Worm (Caenorhabditis elegans) whole organism, L4 larva: ENCODE results near the gene adbp-1.

Experiments used
- F26F4.8 ChIP-seq: fragments of 200-800 bp; sonication (Bioruptor generic); conservative IDR thresholded peaks from 2 replicates; pipeline ENCODE4 v1.3.6; 2022; ENCODE audit warnings: missing genetic modification characterization, missing compliant biosample characterization
- F44E2.7 ChIP-seq: fragments of 200-800 bp; sonication (Bioruptor generic); IDR thresholded peaks from 2 replicates; pipeline ENCODE4 v2.1.2; 2022; ENCODE audit warnings: missing genetic modification characterization, missing compliant biosample characterization
- F49E8.2 ChIP-seq: sonication (generic microtip); optimal IDR thresholded peaks from 2 replicates; lab custom pipeline; 2016; ENCODE audit warnings: missing compliant biosample characterization, mild to moderate bottlenecking, missing genetic modification characterization, borderline replicate concordance
- Y75B8A.6 ChIP-seq: fragments of 200-800 bp; sonication (Bioruptor generic); IDR thresholded peaks from 2 replicates; pipeline ENCODE4 v1.3.6; 2022; ENCODE audit warnings: missing genetic modification reagents, missing genetic modification characterization, missing compliant biosample characterization
- aha-1 ChIP-seq: fragments of 150-350 bp; peaks from one replicate; lab custom pipeline; 2014; ENCODE audit warnings: missing biosample characterization, missing genetic modification characterization
- arid-1 ChIP-seq: fragments of 200-800 bp; sonication (Bioruptor generic); conservative IDR thresholded peaks from 2 replicates; pipeline ENCODE4 v1.3.6; 2022; ENCODE audit warnings: missing genetic modification reagents, missing genetic modification characterization, missing compliant biosample characterization
- ceh-20 ChIP-seq: fragments of 200-800 bp; sonication (Bioruptor generic); IDR thresholded peaks from 2 replicates; pipeline ENCODE4 v1.3.6; 2022; ENCODE audit warnings: missing genetic modification reagents, missing genetic modification characterization, missing compliant biosample characterization
- ceh-62 ChIP-seq: sonication (generic microtip); optimal IDR thresholded peaks from 2 replicates; lab custom pipeline; 2017; ENCODE audit warnings: missing biosample characterization, missing genetic modification characterization
- daf-16 ChIP-seq, 3 experiments: sonication (generic microtip); optimal IDR thresholded peaks; 2 replicates each; lab custom pipeline; 2016 to 2017; ENCODE audit warnings: missing genetic modification characterization in 3 of 3, missing genetic modification reagents in 3 of 3, mild to moderate bottlenecking in 2 of 3, missing compliant biosample characterization in 2 of 3, missing biosample characterization in 1 of 3, moderate library complexity in 1 of 3
- daf-8 ChIP-seq: fragments of 200-800 bp; sonication (Bioruptor generic); IDR thresholded peaks from 2 replicates; pipeline ENCODE4 v1.3.6; 2022; ENCODE audit warnings: missing genetic modification characterization, missing compliant biosample characterization
- dmd-6 ChIP-seq: fragments of 200-800 bp; sonication (Bioruptor generic); IDR thresholded peaks from 2 replicates; pipeline ENCODE4 v1.3.6; 2022; ENCODE audit warnings: missing genetic modification reagents, missing genetic modification characterization, missing compliant biosample characterization
- dmd-9 ChIP-seq: fragments of 200-800 bp; sonication (Bioruptor generic); IDR thresholded peaks from 2 replicates; pipeline ENCODE4 v1.3.6; 2022; ENCODE audit warnings: missing genetic modification reagents, missing genetic modification characterization, missing compliant biosample characterization
- dpl-1 ChIP-seq: fragments of 150-350 bp; optimal IDR thresholded peaks from 2 replicates; lab custom pipeline; 2014; ENCODE audit warnings: missing biosample characterization, missing genetic modification reagents, missing genetic modification characterization
- duxl-1 ChIP-seq: sonication (generic microtip); optimal IDR thresholded peaks from 2 replicates; lab custom pipeline; 2016; ENCODE audit warnings: mild to moderate bottlenecking, missing genetic modification characterization, moderate library complexity, missing compliant biosample characterization; ENCODE audit not compliant: poor library complexity
- dve-1 ChIP-seq: sonication (generic microtip); optimal IDR thresholded peaks from 2 replicates; lab custom pipeline; 2017; ENCODE audit warnings: antibody characterized with exemption, mild to moderate bottlenecking, missing genetic modification characterization, missing compliant biosample characterization; ENCODE audit not compliant: insufficient read depth
- egl-27 ChIP-seq: sonication (generic microtip); optimal IDR thresholded peaks from 3 replicates; lab custom pipeline; 2017; ENCODE audit warnings: missing biosample characterization, missing genetic modification reagents, missing genetic modification characterization
- fos-1 ChIP-seq: fragments of 150-350 bp; optimal IDR thresholded peaks from 2 replicates; lab custom pipeline; 2014; ENCODE audit warnings: missing biosample characterization, missing genetic modification characterization
- hif-1 ChIP-seq, 2 experiments: sonication (generic microtip); optimal IDR thresholded peaks; 2 replicates each; lab custom pipeline; 2016 to 2017; ENCODE audit warnings: missing compliant biosample characterization in 2 of 2, missing genetic modification characterization in 2 of 2, missing genetic modification reagents in 2 of 2, missing genotype in 2 of 2, mild to moderate bottlenecking in 1 of 2
- hlh-11 ChIP-seq: fragments of 200-800 bp; sonication (Bioruptor generic); optimal IDR thresholded peaks from 2 replicates; lab custom pipeline; 2018; ENCODE audit warnings: mild to moderate bottlenecking, missing genetic modification characterization, missing compliant biosample characterization
- hlh-30 ChIP-seq: sonication (generic microtip); optimal IDR thresholded peaks from 2 replicates; lab custom pipeline; 2017; ENCODE audit warnings: antibody characterized with exemption, mild to moderate bottlenecking, missing genetic modification characterization, missing compliant biosample characterization; ENCODE audit not compliant: insufficient read depth
- lin-1 ChIP-seq: fragments of 200-800 bp; sonication (Bioruptor generic); IDR thresholded peaks from 2 replicates; pipeline ENCODE4 v1.3.6; 2022; ENCODE audit warnings: missing genetic modification reagents, missing genetic modification characterization, missing compliant biosample characterization
- lin-13 ChIP-seq: fragments of 150-350 bp; optimal IDR thresholded peaks from 2 replicates; lab custom pipeline; 2014; ENCODE audit warnings: missing biosample characterization, missing genetic modification reagents, missing genetic modification characterization
- lin-29 ChIP-seq: fragments of 200-800 bp; sonication (Bioruptor generic); IDR thresholded peaks from 2 replicates; pipeline ENCODE4 v1.3.6; 2022; ENCODE audit warnings: missing genetic modification reagents, missing genetic modification characterization, missing compliant biosample characterization
- lin-38 ChIP-seq: fragments of 200-800 bp; sonication (Bioruptor generic); IDR thresholded peaks from 2 replicates; pipeline ENCODE4 v1.3.6; 2022; ENCODE audit warnings: missing genetic modification reagents, missing genetic modification characterization, missing compliant biosample characterization
- lir-3 ChIP-seq: sonication (generic microtip); optimal IDR thresholded peaks from 2 replicates; lab custom pipeline; 2016; ENCODE audit warnings: mild to moderate bottlenecking, missing genetic modification characterization, missing compliant biosample characterization
- lsy-2 ChIP-seq, 2 experiments: fragments of 150-350 bp in 1 of 2; sonication (generic microtip) in 1 of 2; optimal IDR thresholded peaks; 2 replicates each; lab custom pipeline; 2014 to 2017; ENCODE audit warnings: missing biosample characterization in 2 of 2, missing genetic modification characterization in 2 of 2
- madf-5 ChIP-seq, 2 experiments: fragments of 200-800 bp; sonication (Bioruptor generic); IDR thresholded peaks; 2 replicates each; pipeline ENCODE4 v1.3.6; 2022; ENCODE audit warnings: missing compliant biosample characterization in 2 of 2, missing genetic modification characterization in 2 of 2
- mep-1 ChIP-seq: fragments of 150-350 bp; sonication (generic microtip); optimal IDR thresholded peaks from 3 replicates; lab custom pipeline; 2014; ENCODE audit warnings: missing biosample characterization, missing genetic modification characterization
- mxl-3 ChIP-seq: fragments of 200-800 bp; sonication (Bioruptor generic); optimal IDR thresholded peaks from 2 replicates; lab custom pipeline; 2018; ENCODE audit warnings: mild to moderate bottlenecking, missing genetic modification characterization, missing compliant biosample characterization
- nhr-10 ChIP-seq: fragments of 150-350 bp; optimal IDR thresholded peaks from 2 replicates; lab custom pipeline; 2014; ENCODE audit warnings: missing biosample characterization, missing genetic modification characterization
- nhr-111 ChIP-seq: fragments of 200-800 bp; sonication (Bioruptor generic); optimal IDR thresholded peaks from 2 replicates; lab custom pipeline; 2018; ENCODE audit warnings: mild to moderate bottlenecking, missing genetic modification characterization, missing compliant biosample characterization
- nhr-25 ChIP-seq: sonication (generic microtip); optimal IDR thresholded peaks from 2 replicates; lab custom pipeline; 2017; ENCODE audit warnings: missing genetic modification characterization, mild to moderate bottlenecking, missing compliant biosample characterization, antibody characterized with exemption, moderate library complexity, borderline replicate concordance; ENCODE audit not compliant: insufficient read depth
- nhr-42 ChIP-seq: fragments of 200-800 bp; sonication (Bioruptor generic); IDR thresholded peaks from 2 replicates; pipeline ENCODE4 v1.3.6; 2022; ENCODE audit warnings: missing genetic modification characterization, missing compliant biosample characterization
- nhr-48 ChIP-seq: sonication (generic microtip); optimal IDR thresholded peaks from 2 replicates; lab custom pipeline; 2016; ENCODE audit warnings: mild to moderate bottlenecking, missing genetic modification characterization, missing compliant biosample characterization
- nhr-6 ChIP-seq: fragments of 150-350 bp; optimal IDR thresholded peaks from 2 replicates; lab custom pipeline; 2014; ENCODE audit warnings: missing biosample characterization, missing genetic modification characterization
- nhr-76 ChIP-seq: fragments of 150-350 bp; optimal IDR thresholded peaks from 2 replicates; lab custom pipeline; 2014; ENCODE audit warnings: missing biosample characterization, missing genetic modification characterization
- nhr-77 ChIP-seq: fragments of 150-350 bp; optimal IDR thresholded peaks from 2 replicates; lab custom pipeline; 2014; ENCODE audit warnings: missing biosample characterization, missing genetic modification characterization
- pha-4 ChIP-seq, 2 experiments: fragments of 150-350 bp in 1 of 2; fragments of 200-800 bp in 1 of 2; sonication (Bioruptor generic) in 1 of 2; IDR thresholded peaks in 1 of 2; optimal IDR thresholded peaks in 1 of 2; 2 replicates each; pipeline versions ENCODE4 v1.3.6 to Lab custom; 2014 to 2022; ENCODE audit warnings: missing genetic modification characterization in 2 of 2, missing genetic modification reagents in 2 of 2, missing biosample characterization in 1 of 2, missing compliant biosample characterization in 1 of 2
- pqm-1 ChIP-seq: sonication (generic microtip); optimal IDR thresholded peaks from 2 replicates; lab custom pipeline; 2017; ENCODE audit warnings: missing biosample characterization, missing genetic modification characterization
- rbr-2 ChIP-seq: sonication (generic microtip); optimal IDR thresholded peaks from 2 replicates; lab custom pipeline; 2016; ENCODE audit warnings: missing genotype, missing genetic modification characterization, missing compliant biosample characterization
- sdz-12 ChIP-seq: fragments of 200-800 bp; sonication (Bioruptor generic); optimal IDR thresholded peaks from 2 replicates; lab custom pipeline; 2018; ENCODE audit warnings: mild to moderate bottlenecking, missing genetic modification characterization, missing compliant biosample characterization
- set-16 ChIP-seq: fragments of 200-800 bp; sonication (Bioruptor generic); IDR thresholded peaks from 2 replicates; pipeline ENCODE4 v1.3.6; 2022; ENCODE audit warnings: missing genetic modification reagents, missing genetic modification characterization, missing compliant biosample characterization
- snpc-1.2 ChIP-seq: fragments of 200-800 bp; sonication (Bioruptor generic); IDR thresholded peaks from 2 replicates; pipeline ENCODE4 v1.3.6; 2022; ENCODE audit warnings: missing genetic modification reagents, missing genetic modification characterization, missing compliant biosample characterization
- snpc-4 ChIP-seq: fragments of 150-350 bp; optimal IDR thresholded peaks from 2 replicates; lab custom pipeline; 2014; ENCODE audit warnings: missing biosample characterization, missing genetic modification characterization
- spr-1 ChIP-seq: sonication (generic microtip); optimal IDR thresholded peaks from 2 replicates; lab custom pipeline; 2016; ENCODE audit warnings: mild to moderate bottlenecking, missing genetic modification characterization, missing compliant biosample characterization
- unc-39 ChIP-seq: sonication (generic microtip); optimal IDR thresholded peaks from 2 replicates; lab custom pipeline; 2017; ENCODE audit warnings: missing biosample characterization, missing genetic modification characterization
- zfp-2 ChIP-seq: sonication (generic microtip); optimal IDR thresholded peaks from 2 replicates; lab custom pipeline; 2016; ENCODE audit warnings: mild to moderate bottlenecking, missing genetic modification characterization, missing compliant biosample characterization
- zfp-3 ChIP-seq: fragments of 200-800 bp; sonication (Bioruptor generic); conservative IDR thresholded peaks from 2 replicates; pipeline ENCODE4 v1.3.6; 2022; ENCODE audit warnings: missing genetic modification reagents, missing genetic modification characterization, missing compliant biosample characterization
- zip-2 ChIP-seq: fragments of 150-350 bp; optimal IDR thresholded peaks from 2 replicates; lab custom pipeline; 2014; ENCODE audit warnings: missing biosample characterization, missing genetic modification characterization

Gene adbp-1

DNA sequence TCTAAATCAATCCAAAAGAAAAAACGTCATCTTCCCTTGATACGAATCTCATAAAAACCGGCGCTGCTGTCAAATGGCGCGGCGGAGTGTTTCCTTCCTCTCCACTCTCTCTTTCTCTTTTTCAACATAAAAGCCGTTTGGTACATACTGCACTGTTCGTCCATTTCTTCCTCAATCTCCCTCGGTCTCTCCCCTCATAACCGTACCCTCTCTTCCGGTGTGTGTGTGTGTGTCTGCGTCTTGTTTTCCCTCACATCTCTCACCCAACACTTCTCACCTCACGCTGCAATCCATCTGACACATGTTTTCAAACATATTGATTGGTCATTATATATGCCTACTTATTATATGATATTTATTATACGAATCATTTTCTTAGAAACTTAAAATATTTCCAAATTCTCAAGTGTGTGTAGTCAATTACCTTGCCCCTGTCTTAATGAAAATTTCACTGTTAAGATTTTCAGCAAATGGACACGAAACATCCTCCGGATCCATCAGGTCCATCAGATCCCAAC is 20.5 kb downstream of the adbp-1 start, which contains the start of the genes aars-1 and rga-1 (continued):
- no peak for TF ChIP-seq duxl-1
- peak; percentile 54 for TF ChIP-seq zip-2 (tag; lab: Kevin White, UChicago)
- peak; percentile 60 for TF ChIP-seq spr-1 (tag; lab: Kevin White, UChicago)
- TF ChIP-seq arid-1: 0 out of 2 replicates have a peak, but pooled peaks have one; percentile 12
- no peak for TF ChIP-seq zfp-2 (tag; lab: Kevin White, UChicago)
- no peak for TF ChIP-seq fos-1 (tag; lab: Kevin White, UChicago)
- TF ChIP-seq mep-1 (tag; lab: Kevin White, UChicago): peak; percentile 67
- peak; percentile 46 for TF ChIP-seq pqm-1 (tag; lab: Kevin White, UChicago)
- peak; percentile 22 for TF ChIP-seq lin-13 (GFP tag; lab: Kevin White, UChicago)
- no peak for TF ChIP-seq ceh-20 (GFP tag; lab: Robert Waterston, UW)
- peak; percentile 81 for TF ChIP-seq dmd-6 (GFP tag; lab: Robert Waterston, UW)
- TF ChIP-seq unc-39: no peak
- no peak for TF ChIP-seq ceh-62 (tag; lab: Kevin White, UChicago)
- TF ChIP-seq F26F4.8 (GFP tag; lab: Robert Waterston, UW): no peak
- no peak for TF ChIP-seq madf-5 (GFP tag; IDR thresholded peaks at IDR 0.05; lab: Robert Waterston, UW)
- peak; percentile 89 for TF ChIP-seq hlh-30
- peak; percentile 51 for TF ChIP-seq nhr-6 (tag; lab: Kevin White, UChicago)
- TF ChIP-seq lin-1 (GFP tag; lab: Robert Waterston, UW): peak; percentile 94
- TF ChIP-seq rbr-2 (tag; lab: Kevin White, UChicago): peak; percentile 30
- TF ChIP-seq nhr-77 (tag; lab: Kevin White, UChicago): peak; percentile 20
- TF ChIP-seq dve-1: peak; percentile 79
- TF ChIP-seq lin-29 (GFP tag; lab: Robert Waterston, UW): no peak
- no peak for TF ChIP-seq nhr-25 (tag; lab: Kevin White, UChicago)
- no peak for TF ChIP-seq snpc-4
- TF ChIP-seq F49E8.2 (tag; lab: Kevin White, UChicago): no peak
- no peak for TF ChIP-seq egl-27 (tag; lab: Kevin White, UChicago)
- no peak for TF ChIP-seq snpc-1.2 (GFP tag; lab: Robert Waterston, UW)
- TF ChIP-seq hlh-11: peak; percentile 94
- TF ChIP-seq pha-4 (GFP tag; IDR thresholded peaks at IDR 0.05; lab: Robert Waterston, UW): peak; percentile 65; the same call in 1 of the 2 replicates
- TF ChIP-seq pha-4 (tag; optimal IDR thresholded peaks at IDR 0.05; lab: Kevin White, UChicago): no peak
- no peak for TF ChIP-seq nhr-111 (GFP tag; lab: Kevin White, UChicago)
- no peak for TF ChIP-seq dmd-9 (GFP tag; lab: Robert Waterston, UW)
- no peak for TF ChIP-seq nhr-76
- TF ChIP-seq Y75B8A.6 (GFP tag; lab: Robert Waterston, UW): no peak
- TF ChIP-seq dpl-1 (GFP tag; lab: Kevin White, UChicago): peak; percentile 54
- TF ChIP-seq lin-38 (GFP tag; lab: Robert Waterston, UW): peak; percentile 51
- TF ChIP-seq sdz-12 (GFP tag; lab: Kevin White, UChicago): no peak
- TF ChIP-seq F44E2.7: no peak
- peak in 1 of 2 experiments; percentile 72 for TF ChIP-seq lsy-2 (tag; optimal IDR thresholded peaks at IDR 0.05; lab: Kevin White, UChicago)
- no peak for TF ChIP-seq nhr-42
- no peak for TF ChIP-seq lir-3 (tag; lab: Kevin White, UChicago)
- TF ChIP-seq set-16: no peak
- no peak for TF ChIP-seq zfp-3 (GFP tag; lab: Robert Waterston, UW)
- TF ChIP-seq hif-1 (tag; optimal IDR thresholded peaks at IDR 0.05; lab: Kevin White, UChicago): peak in 1 of 2 experiments; percentile 19
- TF ChIP-seq daf-16 (GFP tag; optimal IDR thresholded peaks at IDR 0.05; lab: Kevin White, UChicago): peak in 1 of 2 experiments; percentile 3
- peak; percentile 68 for TF ChIP-seq daf-16 (tag; optimal IDR thresholded peaks at IDR 0.05; lab: Kevin White, UChicago)
- TF ChIP-seq daf-8 (GFP tag; lab: Robert Waterston, UW): no peak
- peak; percentile 31 for TF ChIP-seq nhr-10
- peak; percentile 91 for TF ChIP-seq mxl-3 (GFP tag; lab: Kevin White, UChicago)
- peak; percentile 95 for TF ChIP-seq nhr-48 (tag; lab: Kevin White, UChicago)
- peak; percentile 96 for TF ChIP-seq aha-1 (tag; lab: Kevin White, UChicago)
